Worm (Caenorhabditis elegans) whole organism, L4 larva: Measurements from ENCODE around the gene C49H3.4.

Experiments used
- F10B5.3 ChIP-seq: sonication (generic microtip); optimal IDR thresholded peaks from 2 replicates; lab custom pipeline; 2016; ENCODE audit warnings: mild to moderate bottlenecking, missing genetic modification characterization, missing compliant biosample characterization
- F26F4.8 ChIP-seq: fragments of 200-800 bp; sonication (Bioruptor generic); conservative IDR thresholded peaks from 2 replicates; pipeline ENCODE4 v1.3.6; 2022; ENCODE audit warnings: missing genetic modification characterization, missing compliant biosample characterization
- F49E8.2 ChIP-seq: sonication (generic microtip); optimal IDR thresholded peaks from 2 replicates; lab custom pipeline; 2016; ENCODE audit warnings: missing compliant biosample characterization, mild to moderate bottlenecking, missing genetic modification characterization, borderline replicate concordance
- T26A8.4 ChIP-seq: fragments of 200-800 bp; sonication (Bioruptor generic); IDR thresholded peaks from 2 replicates; pipeline ENCODE4 v1.3.6; 2022; ENCODE audit warnings: missing genetic modification characterization, missing compliant biosample characterization
- Y48G9A.11 ChIP-seq: fragments of 200-800 bp; sonication (Bioruptor generic); IDR thresholded peaks from 2 replicates; pipeline ENCODE4 v1.3.6; 2022; ENCODE audit warnings: missing genetic modification reagents, missing genetic modification characterization, missing compliant biosample characterization
- aha-1 ChIP-seq: fragments of 150-350 bp; peaks from one replicate; lab custom pipeline; 2014; ENCODE audit warnings: missing biosample characterization, missing genetic modification characterization
- ceh-28 ChIP-seq: fragments of 150-350 bp; optimal IDR thresholded peaks from 2 replicates; lab custom pipeline; 2014; ENCODE audit warnings: missing biosample characterization, missing genetic modification reagents, missing genetic modification characterization
- ceh-62 ChIP-seq: sonication (generic microtip); optimal IDR thresholded peaks from 2 replicates; lab custom pipeline; 2017; ENCODE audit warnings: missing biosample characterization, missing genetic modification characterization
- ceh-82 ChIP-seq: sonication (generic microtip); optimal IDR thresholded peaks from 2 replicates; lab custom pipeline; 2017; ENCODE audit warnings: missing biosample characterization, missing genetic modification characterization
- daf-12 ChIP-seq: fragments of 150-350 bp; optimal IDR thresholded peaks from 2 replicates; lab custom pipeline; 2014; ENCODE audit warnings: missing biosample characterization, missing genetic modification reagents, missing genetic modification characterization
- daf-16 ChIP-seq, 3 experiments: sonication (generic microtip); optimal IDR thresholded peaks; 2 replicates each; lab custom pipeline; 2016 to 2017; ENCODE audit warnings: missing genetic modification characterization in 3 of 3, missing genetic modification reagents in 3 of 3, mild to moderate bottlenecking in 2 of 3, missing compliant biosample characterization in 2 of 3, missing biosample characterization in 1 of 3, moderate library complexity in 1 of 3
- dmd-8 ChIP-seq: fragments of 200-800 bp; sonication (Bioruptor generic); IDR thresholded peaks from 2 replicates; pipeline ENCODE4 v1.3.6; 2022; ENCODE audit warnings: missing genetic modification characterization, missing compliant biosample characterization
- dmd-9 ChIP-seq: fragments of 200-800 bp; sonication (Bioruptor generic); IDR thresholded peaks from 2 replicates; pipeline ENCODE4 v1.3.6; 2022; ENCODE audit warnings: missing genetic modification reagents, missing genetic modification characterization, missing compliant biosample characterization
- dve-1 ChIP-seq: sonication (generic microtip); optimal IDR thresholded peaks from 2 replicates; lab custom pipeline; 2017; ENCODE audit warnings: antibody characterized with exemption, mild to moderate bottlenecking, missing genetic modification characterization, missing compliant biosample characterization; ENCODE audit not compliant: insufficient read depth
- egl-43 ChIP-seq: fragments of 200-800 bp; sonication (Bioruptor generic); IDR thresholded peaks from 2 replicates; pipeline ENCODE4 v1.3.6; 2022; ENCODE audit warnings: missing genetic modification reagents, missing genetic modification characterization, missing compliant biosample characterization
- fkh-10 ChIP-seq: fragments of 150-350 bp; optimal IDR thresholded peaks from 2 replicates; lab custom pipeline; 2014; ENCODE audit warnings: missing biosample characterization, missing genetic modification reagents, missing genetic modification characterization
- hmg-1.1 ChIP-seq: fragments of 200-800 bp; sonication (Bioruptor generic); IDR thresholded peaks from 2 replicates; pipeline ENCODE4 v1.3.6; 2022; ENCODE audit warnings: missing genetic modification reagents, missing genetic modification characterization, missing compliant biosample characterization
- lin-15B ChIP-seq: fragments of 150-350 bp; sonication (generic microtip); optimal IDR thresholded peaks from 3 replicates; lab custom pipeline; 2014; ENCODE audit warnings: missing biosample characterization, missing genetic modification characterization
- lsy-2 ChIP-seq, 2 experiments: fragments of 150-350 bp in 1 of 2; sonication (generic microtip) in 1 of 2; optimal IDR thresholded peaks; 2 replicates each; lab custom pipeline; 2014 to 2017; ENCODE audit warnings: missing biosample characterization in 2 of 2, missing genetic modification characterization in 2 of 2
- mdl-1 ChIP-seq, 2 experiments: fragments of 150-350 bp in 1 of 2; sonication (generic microtip) in 1 of 2; optimal IDR thresholded peaks; 2 replicates each; lab custom pipeline; 2014 to 2017; ENCODE audit warnings: missing biosample characterization in 2 of 2, missing genetic modification characterization in 2 of 2
- mdt-29 ChIP-seq: fragments of 200-800 bp; sonication (Bioruptor generic); IDR thresholded peaks from 2 replicates; pipeline ENCODE4 v1.3.6; 2022; ENCODE audit warnings: missing genetic modification reagents, missing genetic modification characterization, missing compliant biosample characterization
- mxl-3 ChIP-seq: fragments of 200-800 bp; sonication (Bioruptor generic); optimal IDR thresholded peaks from 2 replicates; lab custom pipeline; 2018; ENCODE audit warnings: mild to moderate bottlenecking, missing genetic modification characterization, missing compliant biosample characterization
- nhr-102 ChIP-seq: sonication (generic microtip); optimal IDR thresholded peaks from 2 replicates; lab custom pipeline; 2016; ENCODE audit warnings: mild to moderate bottlenecking, missing genetic modification characterization, moderate library complexity, missing compliant biosample characterization
- nhr-11 ChIP-seq: fragments of 150-350 bp; optimal IDR thresholded peaks from 2 replicates; lab custom pipeline; 2014; ENCODE audit warnings: missing biosample characterization, missing genetic modification characterization
- nhr-28 ChIP-seq: fragments of 150-350 bp; optimal IDR thresholded peaks from 2 replicates; lab custom pipeline; 2014; ENCODE audit warnings: missing biosample characterization, missing genetic modification characterization
- nhr-42 ChIP-seq: fragments of 200-800 bp; sonication (Bioruptor generic); IDR thresholded peaks from 2 replicates; pipeline ENCODE4 v1.3.6; 2022; ENCODE audit warnings: missing genetic modification characterization, missing compliant biosample characterization
- nhr-77 ChIP-seq: fragments of 150-350 bp; optimal IDR thresholded peaks from 2 replicates; lab custom pipeline; 2014; ENCODE audit warnings: missing biosample characterization, missing genetic modification characterization
- pha-4 ChIP-seq, 2 experiments: fragments of 150-350 bp in 1 of 2; fragments of 200-800 bp in 1 of 2; sonication (Bioruptor generic) in 1 of 2; IDR thresholded peaks in 1 of 2; optimal IDR thresholded peaks in 1 of 2; 2 replicates each; pipeline versions ENCODE4 v1.3.6 to Lab custom; 2014 to 2022; ENCODE audit warnings: missing genetic modification characterization in 2 of 2, missing genetic modification reagents in 2 of 2, missing biosample characterization in 1 of 2, missing compliant biosample characterization in 1 of 2
- php-3 ChIP-seq: fragments of 200-800 bp; sonication (Bioruptor generic); IDR thresholded peaks from 2 replicates; pipeline ENCODE4 v1.3.6; 2022; ENCODE audit warnings: missing genetic modification reagents, missing genetic modification characterization, missing compliant biosample characterization
- pqm-1 ChIP-seq: sonication (generic microtip); optimal IDR thresholded peaks from 2 replicates; lab custom pipeline; 2017; ENCODE audit warnings: missing biosample characterization, missing genetic modification characterization
- rbr-2 ChIP-seq: sonication (generic microtip); optimal IDR thresholded peaks from 2 replicates; lab custom pipeline; 2016; ENCODE audit warnings: missing genotype, missing genetic modification characterization, missing compliant biosample characterization
- saeg-2 ChIP-seq: fragments of 200-800 bp; sonication (Bioruptor generic); IDR thresholded peaks from 2 replicates; pipeline ENCODE4 v1.3.6; 2022; ENCODE audit warnings: missing genetic modification reagents, missing genetic modification characterization, missing compliant biosample characterization
- spr-3 ChIP-seq: fragments of 200-800 bp; sonication (Bioruptor generic); optimal IDR thresholded peaks from 2 replicates; lab custom pipeline; 2018; ENCODE audit warnings: mild to moderate bottlenecking, missing genetic modification characterization, missing compliant biosample characterization
- unc-130 ChIP-seq: sonication (generic microtip); optimal IDR thresholded peaks from 2 replicates; lab custom pipeline; 2016; ENCODE audit warnings: missing genetic modification reagents, missing genetic modification characterization, missing compliant biosample characterization
- unc-62 ChIP-seq, 3 experiments: fragments of 150-350 bp in 1 of 3; sonication (generic microtip); optimal IDR thresholded peaks in 2 of 3; peaks in 1 of 3; 1 replicate in 1 of 3; 2 replicates in 2 of 3; lab custom pipeline; 2014 to 2017; ENCODE audit warnings: missing biosample characterization in 3 of 3, missing genetic modification characterization in 3 of 3, missing genetic modification reagents in 3 of 3, missing genotype in 1 of 3
- zag-1 ChIP-seq: fragments of 150-350 bp; optimal IDR thresholded peaks from 2 replicates; lab custom pipeline; 2014; ENCODE audit warnings: missing biosample characterization, missing genetic modification characterization
- zfp-2 ChIP-seq: sonication (generic microtip); optimal IDR thresholded peaks from 2 replicates; lab custom pipeline; 2016; ENCODE audit warnings: mild to moderate bottlenecking, missing genetic modification characterization, missing compliant biosample characterization
- ztf-7 ChIP-seq: fragments of 150-350 bp; optimal IDR thresholded peaks from 2 replicates; lab custom pipeline; 2014; ENCODE audit warnings: missing biosample characterization, missing genetic modification characterization

The C49H3.4 gene

DNA sequence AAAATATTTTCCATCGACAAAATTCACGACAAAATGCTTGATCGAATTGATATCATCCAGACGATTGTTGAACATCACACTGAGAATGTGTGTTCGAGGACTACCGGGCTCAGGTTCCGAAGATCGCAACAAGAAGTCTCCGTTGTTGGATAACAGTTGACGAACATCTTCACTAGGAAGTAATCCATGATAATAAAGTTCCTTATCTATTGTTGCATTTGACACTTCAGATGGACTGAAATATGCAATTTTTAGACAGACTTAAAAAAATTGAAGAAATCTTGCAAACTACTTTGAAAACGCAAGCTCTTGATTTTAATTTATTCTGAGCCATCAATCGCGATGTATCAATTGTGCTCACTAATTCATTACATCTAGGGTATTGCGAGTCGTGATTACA is 37.8 kb upstream of the C49H3.4 start:
- peak; percentile 96 for TF ChIP-seq aha-1 (tag; lab: Kevin White, UChicago)
- TF ChIP-seq lsy-2 (tag; optimal IDR thresholded peaks at IDR 0.05; lab: Kevin White, UChicago) = no peak
- no peak for TF ChIP-seq daf-12 (tag; lab: Kevin White, UChicago)
- peak in 1 of 2 experiments; percentile 52 for TF ChIP-seq unc-62 (GFP tag; optimal IDR thresholded peaks at IDR 0.05 in 1 of 2; lab: Kevin White, UChicago)
- TF ChIP-seq unc-62 (tag; optimal IDR thresholded peaks at IDR 0.05; lab: Kevin White, UChicago) = no peak

DNA sequence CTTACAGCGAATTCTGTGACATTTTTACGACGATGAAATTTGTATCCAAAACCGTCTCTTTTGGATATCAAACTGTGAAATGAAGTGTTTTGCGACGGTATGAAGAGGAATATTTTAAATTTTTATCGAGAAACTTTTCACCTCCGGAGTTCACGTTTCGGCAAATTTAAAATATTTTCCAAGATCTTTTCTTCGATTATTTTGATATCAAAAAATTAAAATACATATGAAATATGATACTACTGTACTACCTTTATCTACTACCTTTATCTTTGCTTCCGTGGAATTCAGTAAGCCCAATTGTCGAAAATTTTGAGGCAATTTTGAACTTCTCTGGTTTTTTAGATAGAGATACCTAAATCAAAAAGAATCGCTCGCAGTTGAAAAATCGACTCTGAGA is 37.3 kb upstream of the C49H3.4 start, which contains the start of gene kin-26:
kin-26 (minus strand) TSS at position 101 of the 400 bp plus-strand sequence.
- TF ChIP-seq F49E8.2 (tag; lab: Kevin White, UChicago) (no peak), hmg-1.1 (GFP tag; lab: Robert Waterston, UW) (no peak), ceh-62 (tag; lab: Kevin White, UChicago) (no peak), mxl-3 (GFP tag; lab: Kevin White, UChicago) (no peak), mdl-1 (tag; optimal IDR thresholded peaks at IDR 0.05; lab: Kevin White, UChicago) (no peak), mdt-29 (GFP tag; lab: Robert Waterston, UW) (no peak), egl-43 (no peak), dmd-8 (GFP tag; lab: Robert Waterston, UW) (no peak), pha-4 (GFP tag; IDR thresholded peaks at IDR 0.05; lab: Robert Waterston, UW) (no peak), pha-4 (tag; optimal IDR thresholded peaks at IDR 0.05; lab: Kevin White, UChicago) (no peak), dmd-9 (GFP tag; lab: Robert Waterston, UW) (no peak), T26A8.4 (GFP tag; lab: Robert Waterston, UW) (no peak), ztf-7 (tag; lab: Kevin White, UChicago) (no peak), aha-1 (tag; lab: Kevin White, UChicago) (no peak), nhr-42 (GFP tag; lab: Robert Waterston, UW) (no peak), unc-130 (GFP tag; lab: Kevin White, UChicago) (no peak)

DNA sequence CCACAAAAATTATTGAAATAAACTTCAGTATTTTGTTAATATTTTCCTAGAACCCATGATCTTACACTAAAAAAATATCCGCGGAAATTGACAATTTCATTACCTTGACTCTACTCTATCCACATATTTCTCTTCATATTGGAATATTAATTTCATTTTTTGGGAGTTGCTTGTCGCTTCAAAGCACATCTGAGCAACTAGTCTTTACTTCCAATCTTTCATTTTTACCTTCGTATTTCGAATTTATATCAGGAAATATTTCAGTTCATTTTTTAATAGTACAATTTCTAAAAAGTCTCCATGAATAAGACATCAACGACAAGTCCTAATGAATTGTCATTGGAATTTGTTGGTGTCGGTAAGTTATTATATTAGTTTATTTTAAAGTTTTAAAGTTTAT is 36.1 kb upstream of the C49H3.4 start, which contains the start of gene srt-73:
srt-73 (plus strand) TSS at position 301 of the 400 bp plus-strand sequence.
- TF ChIP-seq Y48G9A.11 = no peak
- TF ChIP-seq spr-3 = no peak
- no peak for TF ChIP-seq ceh-82 (tag; lab: Kevin White, UChicago)
- no peak for TF ChIP-seq dmd-8 (GFP tag; lab: Robert Waterston, UW)
- no peak for TF ChIP-seq nhr-11 (tag; lab: Kevin White, UChicago)
- no peak for TF ChIP-seq zag-1 (tag; lab: Kevin White, UChicago)
- TF ChIP-seq pqm-1 (tag; lab: Kevin White, UChicago) = no peak
- no peak for TF ChIP-seq lin-15B
- no peak for TF ChIP-seq unc-62 (GFP tag; optimal IDR thresholded peaks at IDR 0.05 in 1 of 2; lab: Kevin White, UChicago)
- no peak for TF ChIP-seq unc-62 (tag; optimal IDR thresholded peaks at IDR 0.05; lab: Kevin White, UChicago)
- no peak for TF ChIP-seq zfp-2 (tag; lab: Kevin White, UChicago)
- no peak for TF ChIP-seq nhr-102
- TF ChIP-seq F26F4.8 (GFP tag; lab: Robert Waterston, UW) = no peak
- no peak for TF ChIP-seq egl-43
- TF ChIP-seq mdl-1 (tag; optimal IDR thresholded peaks at IDR 0.05; lab: Kevin White, UChicago) = no peak
- no peak for TF ChIP-seq rbr-2 (tag; lab: Kevin White, UChicago)
- no peak for TF ChIP-seq F10B5.3 (tag; lab: Kevin White, UChicago)
- no peak for TF ChIP-seq ceh-28 (tag; lab: Kevin White, UChicago)

DNA sequence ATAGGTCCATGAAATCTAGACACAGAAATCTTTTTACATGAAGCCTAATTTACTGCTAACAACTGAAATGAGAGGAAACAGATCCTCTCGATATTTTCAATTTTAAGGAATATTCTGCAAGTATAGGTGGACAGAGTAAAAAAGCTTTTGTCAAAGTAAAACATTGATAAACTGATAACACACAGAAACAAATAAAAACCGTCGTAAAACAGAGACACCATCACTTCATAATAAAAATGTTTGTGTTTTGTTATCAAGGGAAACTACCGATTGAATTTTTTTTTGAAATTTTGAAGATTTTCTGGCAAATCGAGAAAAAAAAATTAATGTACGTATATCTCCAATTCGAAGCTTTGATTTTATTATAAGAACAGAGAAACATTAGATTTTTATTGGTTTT is 33.9 kb upstream of the C49H3.4 start:
- TF ChIP-seq aha-1 (tag; lab: Kevin White, UChicago) (peak; percentile 18), dve-1 (tag; lab: Kevin White, UChicago) (peak; percentile 44), pqm-1 (tag; lab: Kevin White, UChicago) (peak; percentile 49), php-3 (GFP tag; lab: Robert Waterston, UW) (peak; percentile 67), nhr-77 (peak; percentile 6), nhr-28 (tag; lab: Kevin White, UChicago) (peak; percentile 14), saeg-2 (GFP tag; lab: Robert Waterston, UW) (no peak), mdl-1 (tag; optimal IDR thresholded peaks at IDR 0.05; lab: Kevin White, UChicago) (no peak), daf-16 (GFP tag; optimal IDR thresholded peaks at IDR 0.05; lab: Kevin White, UChicago) (no peak), daf-16 (tag; optimal IDR thresholded peaks at IDR 0.05; lab: Kevin White, UChicago) (peak; percentile 44), fkh-10 (GFP tag; lab: Kevin White, UChicago) (no peak), egl-43 (no peak)
